Worm (Caenorhabditis elegans): ENCODE results near the gene K07H8.5.

K07H8.5 gene

DNA sequence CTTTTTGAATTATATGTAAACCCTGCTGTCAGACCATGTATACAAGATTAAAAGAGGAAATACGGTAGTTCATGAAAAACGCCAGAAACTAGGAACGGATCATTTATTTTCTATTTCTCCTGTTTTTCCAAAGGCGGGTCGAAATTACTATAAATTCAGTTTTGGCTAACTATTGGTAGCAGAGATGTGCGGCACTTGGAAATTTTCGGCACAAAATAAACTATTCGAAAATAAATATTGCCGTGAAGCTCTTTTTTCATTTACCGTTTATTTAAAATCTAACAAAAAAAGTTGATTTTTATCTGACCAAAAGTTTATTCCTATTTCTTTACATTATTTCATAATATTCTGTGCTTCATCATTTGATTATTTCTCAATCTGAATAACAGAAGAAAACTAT lies 24.0 kb upstream of the K07H8.5 start, which contains the start of gene T09A12.1:
T09A12.1 (plus strand) TSS at position 301 of the 400 bp plus-strand sequence.
- TF ChIP-seq gei-17 (GFP tag; optimal IDR thresholded peaks at IDR 0.05) = no peak

DNA sequence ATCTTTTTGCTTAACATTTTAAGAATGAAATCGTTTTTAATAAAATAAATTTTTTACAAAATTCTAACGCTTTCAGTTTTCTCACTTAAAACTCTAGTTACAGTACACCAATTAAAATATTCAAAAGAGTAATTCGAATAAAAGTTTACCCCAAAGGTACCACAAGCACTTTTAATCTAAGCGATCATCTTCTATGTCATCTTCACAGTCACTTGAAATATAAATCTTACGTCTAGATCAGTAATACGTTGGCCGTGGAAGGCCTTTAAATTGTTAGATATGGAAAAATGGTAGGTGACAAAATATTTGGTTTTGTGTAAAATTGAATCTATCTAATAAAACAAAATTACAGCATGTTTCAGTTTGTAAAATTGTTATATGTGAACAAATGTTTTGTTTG lies 20.8 kb upstream of the K07H8.5 start:
- TF ChIP-seq F49E8.2 (tag; optimal IDR thresholded peaks at IDR 0.05; ENCODE audit: insufficient read depth) (no peak), ama-1 (optimal IDR thresholded peaks at IDR 0.05) (no peak), ama-1 (GFP tag; optimal IDR thresholded peaks at IDR 0.05) (no peak), aptf-3 (GFP tag; IDR thresholded peaks at IDR 0.05) (no peak), tbp1 (GFP tag; optimal IDR thresholded peaks at IDR 0.05) (no peak), fkh-3 (tag; optimal IDR thresholded peaks at IDR 0.05) (no peak), ceh-91 (GFP tag; IDR thresholded peaks at IDR 0.05) (no peak), ceh-27 (GFP tag; optimal IDR thresholded peaks at IDR 0.05) (no peak), Y53F4B.3 (GFP tag; IDR thresholded peaks at IDR 0.05) (no peak), F57A8.1 (GFP tag; optimal IDR thresholded peaks at IDR 0.05) (no peak), dpff-1 (tag; optimal IDR thresholded peaks at IDR 0.05) (no peak), snpc-1.1 (tag; optimal IDR thresholded peaks at IDR 0.05; ENCODE audit: insufficient read depth) (no peak)

DNA sequence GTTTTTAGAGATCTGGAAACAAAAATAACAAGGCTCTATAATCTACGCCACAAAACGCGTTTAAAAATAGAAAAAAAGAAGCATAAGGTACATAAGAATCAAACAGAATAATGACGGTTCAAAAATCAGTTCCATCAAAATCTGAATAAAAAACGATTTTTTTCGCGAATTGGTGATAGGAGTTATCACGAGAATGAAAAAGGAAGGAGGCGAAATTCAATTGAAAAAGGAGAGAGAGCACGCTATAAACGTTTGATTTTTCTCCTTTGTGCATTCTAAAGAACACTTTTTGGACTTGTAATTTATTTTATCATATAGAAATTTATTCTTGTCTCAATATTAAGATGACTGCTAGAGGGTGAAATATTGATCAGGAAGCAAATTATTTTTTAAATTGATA lies 16.8 kb upstream of the K07H8.5 start:
- no peak for TF ChIP-seq lag-1 (GFP tag; IDR thresholded peaks at IDR 0.05)
- peak; percentile 74 for TF ChIP-seq nhr-80 (tag; optimal IDR thresholded peaks at IDR 0.05)

DNA sequence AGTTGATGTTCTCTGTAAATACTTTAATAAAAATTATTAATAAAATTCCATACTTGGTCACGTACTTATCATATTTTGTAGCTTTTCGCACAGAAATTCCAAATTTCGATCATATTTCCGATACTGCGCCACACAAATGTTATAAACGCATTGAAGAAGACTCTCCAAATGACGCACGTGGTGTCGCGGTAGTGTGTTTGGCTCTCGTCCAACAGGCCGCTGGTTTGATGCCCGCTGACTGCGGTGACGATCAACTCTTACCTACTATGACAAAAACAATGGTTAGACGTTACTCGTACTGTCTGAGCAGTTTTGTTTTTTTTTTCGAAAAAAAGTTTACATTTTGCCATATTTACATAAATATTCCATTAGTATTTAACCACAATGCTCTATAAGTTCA lies 15.3 kb upstream of the K07H8.5 start:
- TF ChIP-seq cebp-2 (GFP tag; IDR thresholded peaks at IDR 0.05) (0 out of 2 replicates have a peak, but pooled peaks have one; percentile 35), efl-1 (GFP tag; optimal IDR thresholded peaks at IDR 0.05) (peak; percentile 7), F49E8.2 (tag; optimal IDR thresholded peaks at IDR 0.05; ENCODE audit: insufficient read depth) (peak; percentile 88), ccch-3 (GFP tag; optimal IDR thresholded peaks at IDR 0.05) (peak; percentile 1), lsy-27 (tag; optimal IDR thresholded peaks at IDR 0.05; ENCODE audit: borderline replicate concordance, insufficient read depth) (peak; percentile 35), mel-28 (tag; optimal IDR thresholded peaks at IDR 0.05; ENCODE audit: borderline replicate concordance) (peak; percentile 88), B0336.3 (GFP tag; IDR thresholded peaks at IDR 0.05) (peak; percentile 50; the same call in 1 of the 2 replicates), D2030.7 (GFP tag; IDR thresholded peaks at IDR 0.05) (peak; percentile 77), bed-2 (GFP tag; IDR thresholded peaks at IDR 0.05) (no peak), unc-62 (GFP tag; optimal IDR thresholded peaks at IDR 0.05) (no peak), rpc-1 (optimal IDR thresholded peaks at IDR 0.05) (peak; percentile 94), rpc-1 (tag; optimal IDR thresholded peaks at IDR 0.05) (peak; percentile 99), ama-1 (optimal IDR thresholded peaks at IDR 0.05) (no peak), ama-1 (GFP tag; optimal IDR thresholded peaks at IDR 0.05) (peak; percentile 69 to 96), akir-1 (GFP tag; optimal IDR thresholded peaks at IDR 0.05) (peak; percentile 19), hlh-26 (GFP tag; conservative IDR thresholded peaks at IDR 0.05) (0 out of 2 replicates have a peak, but pooled peaks have one; percentile 22), madf-3 (GFP tag; IDR thresholded peaks at IDR 0.05) (peak; percentile 81), ztf-25 (GFP tag; IDR thresholded peaks at IDR 0.05) (peak; percentile 88; the same call in 1 of the 2 replicates), lin-26 (GFP tag; IDR thresholded peaks at IDR 0.05) (peak; percentile 97), rec-8 (tag; optimal IDR thresholded peaks at IDR 0.05) (peak; percentile 92 to 96), F33H1.4 (GFP tag; IDR thresholded peaks at IDR 0.05) (peak; percentile 49), unc-130 (GFP tag; optimal IDR thresholded peaks at IDR 0.05) (peak; percentile 77), repo-1 (tag; optimal IDR thresholded peaks at IDR 0.05) (peak; percentile 77), xnd-1 (tag; optimal IDR thresholded peaks at IDR 0.05) (no peak), T26A5.8 (tag; optimal IDR thresholded peaks at IDR 0.05) (peak; percentile 68), Y53G8AR.9 (GFP tag; conservative IDR thresholded peaks at IDR 0.05) (0 out of 2 replicates have a peak, but pooled peaks have one; percentile 35), nhr-90 (tag; optimal IDR thresholded peaks at IDR 0.05) (peak; percentile 96), ztf-6 (GFP tag; IDR thresholded peaks at IDR 0.05) (peak; percentile 77; the same call in 1 of the 2 replicates), pha-4 (tag; optimal IDR thresholded peaks at IDR 0.05) (no peak), nhr-120 (GFP tag; IDR thresholded peaks at IDR 0.05) (0 out of 2 replicates have a peak, but pooled peaks have one; percentile 51), snpc-1.1 (tag; optimal IDR thresholded peaks at IDR 0.05; ENCODE audit: insufficient read depth) (peak; percentile 72), ZK185.1 (tag; optimal IDR thresholded peaks at IDR 0.05; ENCODE audit: poor library complexity, severe bottlenecking) (peak; percentile 78)

Measured in whole organism, young adult.